Fruit fly (Drosophila melanogaster): ENCODE measurements around the gene plh.
A peak's percentile ranks its signal among the peaks of the same experiment; 100 is the strongest.

Gene plh

dm6 chr3R:5043966-5044365, 33.1 kb upstream of the plh start (continued):
- TF ChIP-seq BtbVII (GFP tag; optimal IDR thresholded peaks at IDR 0.05) (no peak), pros (GFP tag; optimal IDR thresholded peaks at IDR 0.05) (peak; percentile 9), tx (GFP tag; optimal IDR thresholded peaks at IDR 0.05) (no peak), CG6765 (GFP tag; optimal IDR thresholded peaks at IDR 0.05) (no peak), CG14441 (GFP tag; IDR thresholded peaks at IDR 0.05) (no peak)

- peak; percentile 77 for TF ChIP-seq CG7271 (tag; optimal IDR thresholded peaks at IDR 0.05)
- TF ChIP-seq CG11504 (tag; optimal IDR thresholded peaks at IDR 0.05): peak; percentile 44
- peak; percentile 63 for TF ChIP-seq CG12744 (GFP tag; optimal IDR thresholded peaks at IDR 0.05)
- peak; percentile 67; the same call in 2 of the 3 replicates for TF ChIP-seq CG2199 (GFP tag; IDR thresholded peaks at IDR 0.05)
- no peak for TF ChIP-seq CG11456 (GFP tag; IDR thresholded peaks at IDR 0.05)
- TF ChIP-seq cas (GFP tag; IDR thresholded peaks at IDR 0.05): no peak; the same call in 1 of the 2 replicates
- peak; percentile 62 for TF ChIP-seq kni (GFP tag; optimal IDR thresholded peaks at IDR 0.05)
- peak; percentile 52 for TF ChIP-seq her (GFP tag; optimal IDR thresholded peaks at IDR 0.05)
- TF ChIP-seq CG10543 (GFP tag; optimal IDR thresholded peaks at IDR 0.05): peak; percentile 95
- TF ChIP-seq CG16813 (GFP tag; IDR thresholded peaks at IDR 0.05; ENCODE audit: partially characterized antibody): no peak
- TF ChIP-seq CG16779 (GFP tag; IDR thresholded peaks at IDR 0.05): 0 out of 2 replicates have a peak, but pooled peaks have one; percentile 42
- TF ChIP-seq Oaz (GFP tag; IDR thresholded peaks at IDR 0.05): no peak
- peak; percentile 32 for TF ChIP-seq Dek (tag; optimal IDR thresholded peaks at IDR 0.05)
- TF ChIP-seq Rx (GFP tag; IDR thresholded peaks at IDR 0.05): no peak
- peak; percentile 39 for TF ChIP-seq Ets97D (GFP tag; optimal IDR thresholded peaks at IDR 0.05)
- no peak for TF ChIP-seq CG8944 (GFP tag; optimal IDR thresholded peaks at IDR 0.05)
- no peak for TF ChIP-seq Atf3 (GFP tag; optimal IDR thresholded peaks at IDR 0.05)
- peak; percentile 5 for TF ChIP-seq CG4282 (GFP tag; optimal IDR thresholded peaks at IDR 0.05)
- TF ChIP-seq E2f2 (GFP tag; IDR thresholded peaks at IDR 0.05): peak; percentile 51
- peak; percentile 30 for TF ChIP-seq CG10274 (GFP tag; optimal IDR thresholded peaks at IDR 0.05)
- TF ChIP-seq ro (GFP tag; IDR thresholded peaks at IDR 0.05): no peak
- no peak for TF ChIP-seq pnt (GFP tag; optimal IDR thresholded peaks at IDR 0.05)
- TF ChIP-seq Hmr (GFP tag; optimal IDR thresholded peaks at IDR 0.05): peak; percentile 85
- TF ChIP-seq scrt (GFP tag; optimal IDR thresholded peaks at IDR 0.05): peak; percentile 58
- TF ChIP-seq Gug (GFP tag; IDR thresholded peaks at IDR 0.05): no peak
- TF ChIP-seq ato (GFP tag; IDR thresholded peaks at IDR 0.05; ENCODE audit: partially characterized antibody): no peak
- TF ChIP-seq CG10267 (tag; optimal IDR thresholded peaks at IDR 0.05): peak; percentile 11
- TF ChIP-seq CG15696 (tag; optimal IDR thresholded peaks at IDR 0.05): peak; percentile 11
- no peak for TF ChIP-seq CG1832 (GFP tag; optimal IDR thresholded peaks at IDR 0.05)
- peak; percentile 88 for TF ChIP-seq mirr (GFP tag; optimal IDR thresholded peaks at IDR 0.05)
- TF ChIP-seq CG14050 (GFP tag; IDR thresholded peaks at IDR 0.05): peak; percentile 18; the same call in 1 of the 3 replicates
- no peak for TF ChIP-seq slou (GFP tag; optimal IDR thresholded peaks at IDR 0.05)
- TF ChIP-seq Nf-YB (GFP tag; optimal IDR thresholded peaks at IDR 0.05): peak; percentile 23
- peak; percentile 69 for TF ChIP-seq HmgZ (tag; optimal IDR thresholded peaks at IDR 0.05)
- TF ChIP-seq Poxn (GFP tag; IDR thresholded peaks at IDR 0.05): no peak
- peak; percentile 17 for TF ChIP-seq CG3995 (GFP tag; optimal IDR thresholded peaks at IDR 0.05)
- TF ChIP-seq pho (GFP tag; optimal IDR thresholded peaks at IDR 0.05): peak; percentile 69
- TF ChIP-seq D19A (tag; optimal IDR thresholded peaks at IDR 0.05): no peak
- no peak for TF ChIP-seq vnd (GFP tag; IDR thresholded peaks at IDR 0.05; ENCODE audit: partially characterized antibody)
- TF ChIP-seq ttk (GFP tag; IDR thresholded peaks at IDR 0.05): no peak
- peak; percentile 81 for TF ChIP-seq odd (GFP tag; optimal IDR thresholded peaks at IDR 0.05)
- no peak for TF ChIP-seq CG4730 (GFP tag; IDR thresholded peaks at IDR 0.05)
- peak; percentile 76 for TF ChIP-seq Fer2 (tag; optimal IDR thresholded peaks at IDR 0.05)
Measured at dm6 chr3R:5042958-5043712, 32.3 kb upstream of the plh start.
